Comparison of ENCODE assay signal across 5 fruit fly cellular contexts in the genomic region with DNA sequence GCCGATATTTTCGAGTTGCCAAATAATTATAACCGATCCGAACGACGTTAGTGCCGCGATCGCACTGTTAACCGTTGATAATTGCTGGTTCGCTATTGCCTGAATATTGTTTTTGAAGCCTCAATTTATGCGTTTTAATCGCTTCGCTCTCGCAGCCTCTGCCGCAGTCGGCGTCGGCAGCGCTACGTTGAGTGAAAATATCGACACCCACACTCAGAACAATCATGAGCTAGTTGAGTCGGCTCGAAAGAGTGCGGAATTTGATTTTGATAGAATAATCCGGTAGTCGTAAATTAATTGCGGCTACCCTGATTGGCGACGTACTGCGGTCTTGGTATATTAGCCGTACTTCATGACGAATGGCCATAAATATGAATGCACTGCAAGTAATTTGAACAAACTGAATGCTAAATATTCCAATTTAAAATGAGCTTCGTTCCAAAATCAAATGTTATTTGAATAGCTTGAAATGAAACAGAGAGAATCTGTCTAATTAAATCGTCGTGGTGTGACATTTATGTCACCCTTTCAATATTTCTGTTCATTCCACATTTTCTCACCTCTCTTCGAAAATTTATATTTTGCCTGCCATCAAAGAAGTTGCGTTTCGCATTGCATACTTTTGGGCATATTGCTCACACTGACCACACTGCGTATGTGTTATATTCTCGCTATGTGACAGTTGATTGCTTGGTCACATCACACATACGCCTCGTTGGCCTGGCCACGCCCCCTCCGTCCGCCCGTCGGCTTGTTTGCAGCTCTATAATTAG.
A peak's percentile ranks its signal among the peaks of the same experiment; 100 is the strongest.
TF ChIP-seq lines count a peak whose summit lies in the region.

No protein-coding gene starts in this region.

- peak; percentile 27 for TF ChIP-seq CTCF in whole organism, embryonic (GFP tag; optimal IDR thresholded peaks at IDR 0.05; lab: Kevin White, UChicago)

TF ChIP-seq in whole organism, adult, 20 proteins besides CTCF, POLR2A, EP300 and RAD21:
- TF ChIP-seq ovo (GFP tag; optimal IDR thresholded peaks at IDR 0.05; lab: Kevin White, UChicago) (peak; percentile 23), CG5204 (GFP tag; optimal IDR thresholded peaks at IDR 0.05; lab: Kevin White, UChicago) (no peak), CG33017 (tag; optimal IDR thresholded peaks at IDR 0.05; lab: Kevin White, UChicago) (peak; percentile 23), CG14711 (tag; optimal IDR thresholded peaks at IDR 0.05; lab: Kevin White, UChicago) (no peak), Hr96 (GFP tag; optimal IDR thresholded peaks at IDR 0.05; lab: Kevin White, UChicago) (no peak), tj (GFP tag; optimal IDR thresholded peaks at IDR 0.05; lab: Kevin White, UChicago) (no peak), CG11617 (GFP tag; optimal IDR thresholded peaks at IDR 0.05; lab: Kevin White, UChicago) (peak; percentile 47), Mnt (GFP tag; optimal IDR thresholded peaks at IDR 0.05; lab: Kevin White, UChicago) (no peak), CG7101 (tag; optimal IDR thresholded peaks at IDR 0.05; lab: Kevin White, UChicago) (peak; percentile 12), pad (GFP tag; optimal IDR thresholded peaks at IDR 0.05; lab: Kevin White, UChicago) (no peak), kay (GFP tag; lab: Kevin White, UChicago; ENCODE audit: borderline replicate concordance) (no peak), CG1620 (GFP tag; optimal IDR thresholded peaks at IDR 0.05; lab: Kevin White, UChicago) (no peak)
TF ChIP-seq in whole organism, adult: peak in this region for 4.

TF ChIP-seq in whole organism, embryonic, 481 proteins besides CTCF, POLR2A, EP300 and RAD21 (continues in another document):
- TF ChIP-seq Dip2 (GFP tag; IDR thresholded peaks at IDR 0.05; lab: Robert Waterston, UW) (no peak), row (GFP tag; IDR thresholded peaks at IDR 0.05; lab: Robert Waterston, UW) (peak; percentile 47), ttk (GFP tag; IDR thresholded peaks at IDR 0.05; lab: Robert Waterston, UW) (no peak), CG2678 (tag; optimal IDR thresholded peaks at IDR 0.05; lab: Kevin White, UChicago) (peak; percentile 19), CG7928 (GFP tag; optimal IDR thresholded peaks at IDR 0.05; lab: Kevin White, UChicago) (no peak), CG4404 (GFP tag; IDR thresholded peaks at IDR 0.05; lab: Robert Waterston, UW) (no peak), fd96Cb (tag; optimal IDR thresholded peaks at IDR 0.05; lab: Kevin White, UChicago) (no peak), CG13775 (GFP tag; optimal IDR thresholded peaks at IDR 0.05; lab: Kevin White, UChicago) (no peak), cad (GFP tag; optimal IDR thresholded peaks at IDR 0.05; lab: Kevin White, UChicago) (no peak), ATbp (GFP tag; optimal IDR thresholded peaks at IDR 0.05; lab: Kevin White, UChicago) (no peak), CG9932 (GFP tag; IDR thresholded peaks at IDR 0.05; lab: Robert Waterston, UW) (peak; percentile 14; the same call in 1 of the 2 replicates), Sry-δ (GFP tag; optimal IDR thresholded peaks at IDR 0.05; lab: Kevin White, UChicago) (no peak), dimm (GFP tag; IDR thresholded peaks at IDR 0.05; lab: Robert Waterston, UW) (no peak), YL-1 (GFP tag; optimal IDR thresholded peaks at IDR 0.05; lab: Kevin White, UChicago) (no peak), CG13894 (tag; optimal IDR thresholded peaks at IDR 0.05; lab: Kevin White, UChicago) (no peak), cg (GFP tag; optimal IDR thresholded peaks at IDR 0.05; lab: Kevin White, UChicago) (peak; percentile 11), hbn (GFP tag; IDR thresholded peaks at IDR 0.05; lab: Robert Waterston, UW; ENCODE audit: partially characterized antibody) (no peak), CG16779 (GFP tag; IDR thresholded peaks at IDR 0.05; lab: Robert Waterston, UW) (no peak)

TF ChIP-seq in whole organism, prepupa, 60 proteins besides CTCF, POLR2A, EP300 and RAD21:
- TF ChIP-seq CG15336 (GFP tag; IDR thresholded peaks at IDR 0.05; lab: Robert Waterston, UW) (0 out of 2 replicates have a peak, but pooled peaks have one; percentile 31), svp (GFP tag; lab: Kevin White, UChicago) (peak; percentile 66), Sox102F (GFP tag; optimal IDR thresholded peaks at IDR 0.05; lab: Kevin White, UChicago) (peak; percentile 14), CG6163 (GFP tag; IDR thresholded peaks at IDR 0.05; lab: Robert Waterston, UW) (no peak), Eip78C (GFP tag; lab: Kevin White, UChicago) (peak; percentile 52), Met (GFP tag; optimal IDR thresholded peaks at IDR 0.05; lab: Kevin White, UChicago) (no peak), CG32006 (GFP tag; optimal IDR thresholded peaks at IDR 0.05; lab: Kevin White, UChicago) (no peak), esn (GFP tag; optimal IDR thresholded peaks at IDR 0.05; lab: Kevin White, UChicago) (peak; percentile 34), CG8119 (GFP tag; IDR thresholded peaks at IDR 0.05; lab: Robert Waterston, UW) (0 out of 3 replicates have a peak, but pooled peaks have one; percentile 21), Hr4 (GFP tag; optimal IDR thresholded peaks at IDR 0.05; lab: Kevin White, UChicago) (peak; percentile 1)

TF ChIP-seq in whole organism, pupa, 21 proteins besides CTCF, POLR2A, EP300 and RAD21:
- TF ChIP-seq Ets98B (GFP tag; IDR thresholded peaks at IDR 0.05; lab: Robert Waterston, UW): no peak
- TF ChIP-seq CG4496 (GFP tag; IDR thresholded peaks at IDR 0.05; lab: Robert Waterston, UW): peak; percentile 73

TF ChIP-seq in whole organism, wandering third instar larva, 38 proteins besides CTCF, POLR2A, EP300 and RAD21:
- TF ChIP-seq fru (GFP tag; optimal IDR thresholded peaks at IDR 0.05; lab: Kevin White, UChicago) (peak; percentile 19), sv (GFP tag; optimal IDR thresholded peaks at IDR 0.05; lab: Kevin White, UChicago) (no peak), Abd-B (GFP tag; optimal IDR thresholded peaks at IDR 0.05; lab: Kevin White, UChicago) (no peak), dmrt93B (GFP tag; optimal IDR thresholded peaks at IDR 0.05; lab: Kevin White, UChicago) (no peak), brk (GFP tag; optimal IDR thresholded peaks at IDR 0.05; lab: Kevin White, UChicago) (no peak), rgr (GFP tag; optimal IDR thresholded peaks at IDR 0.05; lab: Kevin White, UChicago) (peak; percentile 22), ey (GFP tag; optimal IDR thresholded peaks at IDR 0.05; lab: Kevin White, UChicago) (peak; percentile 11), Hr78 (GFP tag; optimal IDR thresholded peaks at IDR 0.05; lab: Kevin White, UChicago) (no peak), Mio (GFP tag; optimal IDR thresholded peaks at IDR 0.05; lab: Kevin White, UChicago) (no peak), HLH106 (tag; optimal IDR thresholded peaks at IDR 0.05; lab: Kevin White, UChicago) (no peak), dsf (GFP tag; optimal IDR thresholded peaks at IDR 0.05; lab: Kevin White, UChicago; ENCODE audit: borderline replicate concordance) (no peak), tai (GFP tag; optimal IDR thresholded peaks at IDR 0.05; lab: Kevin White, UChicago) (no peak), usp (GFP tag; optimal IDR thresholded peaks at IDR 0.05; lab: Kevin White, UChicago) (no peak), CG9705 (GFP tag; optimal IDR thresholded peaks at IDR 0.05; lab: Kevin White, UChicago) (no peak), psq (GFP tag; optimal IDR thresholded peaks at IDR 0.05; lab: Kevin White, UChicago) (no peak), dl (GFP tag; optimal IDR thresholded peaks at IDR 0.05; lab: Kevin White, UChicago; ENCODE audit: insufficient read depth in 1 of 2, partially characterized antibody in 2 of 2) (no peak), CG32264 (GFP tag; optimal IDR thresholded peaks at IDR 0.05; lab: Kevin White, UChicago) (no peak), Rel (GFP tag; optimal IDR thresholded peaks at IDR 0.05; lab: Kevin White, UChicago) (no peak), Rel (tag; optimal IDR thresholded peaks at IDR 0.05; lab: Kevin White, UChicago) (no peak), Jra (GFP tag; optimal IDR thresholded peaks at IDR 0.05; lab: Kevin White, UChicago) (no peak), Vsx2 (GFP tag; optimal IDR thresholded peaks at IDR 0.05; lab: Kevin White, UChicago; ENCODE audit: partially characterized antibody) (no peak), foxo (GFP tag; optimal IDR thresholded peaks at IDR 0.05; lab: Kevin White, UChicago) (peak in 1 of 2 experiments; percentile 34), br (GFP tag; optimal IDR thresholded peaks at IDR 0.05; lab: Kevin White, UChicago) (no peak), Dif (GFP tag; optimal IDR thresholded peaks at IDR 0.05; lab: Kevin White, UChicago; ENCODE audit: partially characterized antibody) (no peak), CrebA (GFP tag; optimal IDR thresholded peaks at IDR 0.05; lab: Kevin White, UChicago; ENCODE audit: borderline replicate concordance) (peak; percentile 46), N (GFP tag; optimal IDR thresholded peaks at IDR 0.05; lab: Kevin White, UChicago) (peak; percentile 35), Hnf4 (GFP tag; optimal IDR thresholded peaks at IDR 0.05; lab: Kevin White, UChicago) (no peak), Hr83 (GFP tag; optimal IDR thresholded peaks at IDR 0.05; lab: Kevin White, UChicago; ENCODE audit: poor library complexity, severe bottlenecking) (no peak), Sp1 (GFP tag; optimal IDR thresholded peaks at IDR 0.05; lab: Kevin White, UChicago) (peak; percentile 38), sage (GFP tag; optimal IDR thresholded peaks at IDR 0.05; lab: Kevin White, UChicago) (no peak), Myc (optimal IDR thresholded peaks at IDR 0.05; lab: Kevin White, UChicago) (peak; percentile 45), Dfd (GFP tag; optimal IDR thresholded peaks at IDR 0.05; lab: Kevin White, UChicago) (no peak), lola (GFP tag; optimal IDR thresholded peaks at IDR 0.05; lab: Kevin White, UChicago) (no peak), jim (GFP tag; optimal IDR thresholded peaks at IDR 0.05; lab: Kevin White, UChicago) (no peak), woc (GFP tag; optimal IDR thresholded peaks at IDR 0.05; lab: Kevin White, UChicago) (no peak), OdsH (GFP tag; optimal IDR thresholded peaks at IDR 0.05; lab: Kevin White, UChicago) (no peak), pan (optimal IDR thresholded peaks at IDR 0.05; lab: Kevin White, UChicago) (no peak), h (GFP tag; optimal IDR thresholded peaks at IDR 0.05; lab: Kevin White, UChicago) (peak; percentile 29), GATAd (GFP tag; optimal IDR thresholded peaks at IDR 0.05; lab: Kevin White, UChicago) (no peak)
